Fruit fly (Drosophila melanogaster) whole organism: ENCODE results near the gene mex1.

Source experiments
- Dll ChIP-seq: fragments of >200 bp; optimal IDR thresholded peaks from 2 replicates; lab custom pipeline; 2017
- pan ChIP-seq: fragments of >200 bp; optimal IDR thresholded peaks from 2 replicates; lab custom pipeline; 2017
- psq ChIP-seq: fragments of >200 bp; optimal IDR thresholded peaks from 2 replicates; lab custom pipeline; 2017
- usp ChIP-seq: fragments of >200 bp; optimal IDR thresholded peaks from 2 replicates; lab custom pipeline; 2017; ENCODE audit warnings: missing biosample characterization, missing genetic modification characterization, mixed read lengths

dm6 chr3L:15529143-15529542 lies 9.8 kb upstream of the mex1 start, which contains the start of gene obst-H:
- TF ChIP-seq psq (lab: Kevin White, UChicago) (no peak), Dll (lab: Kevin White, UChicago) (no peak), pan (lab: Kevin White, UChicago) (no peak), usp (GFP tag; lab: Kevin White, UChicago) (no peak)
